In genomic region chrX:12893969-12894368, dm6 we compare ENCODE assay signal across 2 fruit fly cellular contexts.
TF ChIP-seq lines count a peak whose summit lies in the region.

No protein-coding gene starts in this region.

- no peak for TF ChIP-seq CTCF in whole organism, embryonic (GFP tag; optimal IDR thresholded peaks at IDR 0.05; lab: Kevin White, UChicago)

TF ChIP-seq in whole organism, embryonic, 481 proteins besides CTCF, POLR2A, EP300 and RAD21:
- no peak for TF ChIP-seq gfzf (GFP tag; optimal IDR thresholded peaks at IDR 0.05; lab: Kevin White, UChicago)
- TF ChIP-seq Eip74EF (GFP tag; optimal IDR thresholded peaks at IDR 0.05; lab: Kevin White, UChicago) = peak in 1 of 2 experiments; percentile 24
- TF ChIP-seq sd (tag; optimal IDR thresholded peaks at IDR 0.05; lab: Kevin White, UChicago) = peak; percentile 94
- TF ChIP-seq Med (GFP tag; lab: Kevin White, UChicago) = peak; percentile 27
- TF ChIP-seq exex (tag; optimal IDR thresholded peaks at IDR 0.05; lab: Kevin White, UChicago) = peak; percentile 25
- TF ChIP-seq CG9817 (tag; optimal IDR thresholded peaks at IDR 0.05; lab: Kevin White, UChicago) = no peak
- peak; percentile 68 for TF ChIP-seq grn (GFP tag; optimal IDR thresholded peaks at IDR 0.05; lab: Kevin White, UChicago)
- TF ChIP-seq chinmo (GFP tag; IDR thresholded peaks at IDR 0.05; lab: Robert Waterston, UW; ENCODE audit: partially characterized antibody) = no peak
- TF ChIP-seq cwo (GFP tag; optimal IDR thresholded peaks at IDR 0.05; lab: Kevin White, UChicago) = peak; percentile 29
- TF ChIP-seq CG12769 (tag; optimal IDR thresholded peaks at IDR 0.05; lab: Kevin White, UChicago) = peak; percentile 36
- TF ChIP-seq CG13894 (tag; optimal IDR thresholded peaks at IDR 0.05; lab: Kevin White, UChicago) = peak; percentile 15
- no peak for TF ChIP-seq gt (GFP tag; IDR thresholded peaks at IDR 0.05; lab: Robert Waterston, UW)

TF ChIP-seq in whole organism, prepupa, 60 proteins besides CTCF, POLR2A, EP300 and RAD21:
- no peak for TF ChIP-seq dsx (GFP tag; optimal IDR thresholded peaks at IDR 0.05; lab: Kevin White, UChicago; ENCODE audit: poor library complexity, severe bottlenecking)
- TF ChIP-seq CG4318 (GFP tag; optimal IDR thresholded peaks at IDR 0.05; lab: Kevin White, UChicago) = no peak
- TF ChIP-seq Hr39 (GFP tag; optimal IDR thresholded peaks at IDR 0.05; lab: Kevin White, UChicago) = no peak
- TF ChIP-seq CG10631 (GFP tag; optimal IDR thresholded peaks at IDR 0.05; lab: Kevin White, UChicago) = no peak
- no peak for TF ChIP-seq CG6792 (GFP tag; optimal IDR thresholded peaks at IDR 0.05; lab: Kevin White, UChicago)
- TF ChIP-seq svp (GFP tag; lab: Kevin White, UChicago) = peak; percentile 60
TF ChIP-seq in whole organism, prepupa: peak in this region for 1.
